Worm (Caenorhabditis elegans) whole organism, L2 larva: ENCODE measurements around the gene K07E1.1.

ENCODE experiments used
- ceh-82 ChIP-seq: fragments of 150-350 bp; optimal IDR thresholded peaks from 2 replicates; lab custom pipeline; 2014; ENCODE audit warnings: missing biosample characterization, missing genetic modification characterization
- elt-3 ChIP-seq: sonication (generic microtip); optimal IDR thresholded peaks from 2 replicates; lab custom pipeline; 2017; ENCODE audit warnings: missing biosample characterization, missing genetic modification characterization
- mdl-1 ChIP-seq, 2 experiments: fragments of 150-350 bp in 1 of 2; sonication (generic microtip) in 1 of 2; optimal IDR thresholded peaks; 2 replicates each; lab custom pipeline; 2017; ENCODE audit warnings: missing biosample characterization in 2 of 2, missing genetic modification characterization in 2 of 2
- nhr-6 ChIP-seq: fragments of 150-350 bp; optimal IDR thresholded peaks from 2 replicates; lab custom pipeline; 2014; ENCODE audit warnings: missing biosample characterization, missing genetic modification characterization

- no peak for TF ChIP-seq nhr-6 (tag; lab: Kevin White, UChicago)
- TF ChIP-seq ceh-82 (tag; lab: Kevin White, UChicago), result no peak
- TF ChIP-seq elt-3, result no peak
- TF ChIP-seq mdl-1 (tag; optimal IDR thresholded peaks at IDR 0.05; lab: Kevin White, UChicago), result no peak
These were observed 2.5 kb upstream of the K07E1.1 start for ce11 chrII:4548408-4548807.
